Fruit fly (Drosophila melanogaster) whole organism, prepupa: ENCODE results near the gene CG13358.

Source experiments
- CG10669 ChIP-seq: fragments of 200-800 bp; sonication (Bioruptor generic); optimal IDR thresholded peaks from 3 replicates; lab custom pipeline; 2018; ENCODE audit warnings: missing biosample characterization, mild to moderate bottlenecking, missing genetic modification characterization, moderate library complexity
- CG6276 ChIP-seq: fragments of 200-800 bp; sonication (Bioruptor generic); optimal IDR thresholded peaks from 2 replicates; lab custom pipeline; 2017; ENCODE audit warnings: missing biosample characterization, mild to moderate bottlenecking, missing genetic modification characterization
- CG6808 ChIP-seq: fragments of 200-800 bp; sonication (Bioruptor generic); optimal IDR thresholded peaks from 3 replicates; lab custom pipeline; 2017; ENCODE audit warnings: missing biosample characterization, missing genetic modification characterization, mild to moderate bottlenecking, moderate library complexity, missing genetic modification reagents
- Eip93F ChIP-seq: fragments of 200-800 bp; sonication (Bioruptor generic); optimal IDR thresholded peaks from 2 replicates; lab custom pipeline; 2016; ENCODE audit warnings: missing biosample characterization, mild to moderate bottlenecking, missing genetic modification characterization
- Sox15 ChIP-seq: fragments of 200-800 bp; sonication (Bioruptor generic); optimal IDR thresholded peaks from 3 replicates; lab custom pipeline; 2016; ENCODE audit warnings: missing biosample characterization, missing genetic modification characterization

DNA sequence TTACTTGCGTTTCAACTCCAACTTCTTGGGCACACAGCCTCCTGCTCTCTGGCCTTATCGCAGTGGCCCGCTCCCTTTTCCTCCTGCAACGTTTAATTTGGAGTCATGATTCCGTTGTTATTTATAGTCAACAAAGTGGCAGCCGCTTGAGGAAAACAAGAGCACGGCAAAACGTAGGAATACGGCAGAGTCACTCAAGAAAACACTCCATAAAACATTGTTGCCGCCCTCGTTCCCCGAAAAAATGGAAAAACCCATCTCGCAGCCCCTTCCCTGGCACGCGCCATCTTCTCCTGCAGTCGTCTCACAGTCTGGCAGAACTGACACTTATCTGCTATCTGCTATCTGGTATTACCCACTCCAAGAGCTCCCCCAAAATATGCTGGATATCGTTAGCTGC is 20.2 kb upstream of the CG13358 start:
- no peak for TF ChIP-seq CG10669 (GFP tag; lab: Kevin White, UChicago)
- TF ChIP-seq CG6808 (GFP tag; lab: Kevin White, UChicago) = no peak
- no peak for TF ChIP-seq Sox15 (GFP tag; lab: Kevin White, UChicago)
- no peak for TF ChIP-seq CG6276 (GFP tag; lab: Kevin White, UChicago)
- no peak for TF ChIP-seq Eip93F (GFP tag; lab: Kevin White, UChicago)
